Worm (Caenorhabditis elegans) whole organism, L1 larva: ENCODE data around the gene lat-2.

ENCODE experiments used
- fkh-10 ChIP-seq: sonication (generic microtip); optimal IDR thresholded peaks from 2 replicates; lab custom pipeline; 2017; ENCODE audit warnings: missing biosample characterization, missing genetic modification reagents, missing genetic modification characterization
- lin-13 ChIP-seq: fragments of 150-350 bp; optimal IDR thresholded peaks from 2 replicates; lab custom pipeline; 2014; ENCODE audit warnings: missing biosample characterization, missing genetic modification reagents, missing genetic modification characterization
- lin-15B ChIP-seq: fragments of 150-350 bp; sonication (generic microtip); optimal IDR thresholded peaks from 3 replicates; lab custom pipeline; 2014; ENCODE audit warnings: missing biosample characterization, missing genetic modification characterization

ce11 chrII:4355217-4355616 is 3.6 kb upstream of the lat-2 start, which contains the start of the genes H20J04.7 and H20J04.1:
- TF ChIP-seq lin-13 (GFP tag; lab: Kevin White, UChicago) (no peak), fkh-10 (GFP tag; lab: Kevin White, UChicago) (no peak), lin-15B (tag; lab: Kevin White, UChicago) (no peak)
